Fruit fly (Drosophila melanogaster) whole organism, pupa: ENCODE results near the gene CG31075.

ENCODE experiments used
- CG10348 ChIP-seq: fragments of 200-800 bp; sonication (Bioruptor generic); IDR thresholded peaks from 2 replicates; pipeline ENCODE4 v1.3.6; 2022; ENCODE audit warnings: missing biosample characterization, missing genetic modification characterization
- CG12605 ChIP-seq: fragments of 200-800 bp; sonication (Bioruptor generic); IDR thresholded peaks from 2 replicates; pipeline ENCODE4 v1.3.6; 2022; ENCODE audit warnings: missing biosample characterization, missing genetic modification characterization
- CG13204 ChIP-seq: fragments of 200-800 bp; sonication (Bioruptor generic); optimal IDR thresholded peaks from 2 replicates; lab custom pipeline; 2018; ENCODE audit warnings: missing biosample characterization, mild to moderate bottlenecking, missing genetic modification characterization, moderate library complexity
- CG32121 ChIP-seq: fragments of 200-800 bp; sonication (Bioruptor generic); IDR thresholded peaks from 2 replicates; pipeline ENCODE4 v1.3.6; 2022; ENCODE audit warnings: missing biosample characterization, missing genetic modification characterization
- CG8159 ChIP-seq: fragments of 200-800 bp; sonication (Bioruptor generic); optimal IDR thresholded peaks from 3 replicates; lab custom pipeline; 2018; ENCODE audit warnings: missing biosample characterization, mild to moderate bottlenecking, missing genetic modification characterization, moderate library complexity
- CG8301 ChIP-seq: fragments of 200-800 bp; sonication (Bioruptor generic); optimal IDR thresholded peaks from 2 replicates; lab custom pipeline; 2018; ENCODE audit warnings: missing biosample characterization, mild to moderate bottlenecking, missing genetic modification characterization
- CG9948 ChIP-seq: fragments of 200-800 bp; sonication (Bioruptor generic); optimal IDR thresholded peaks from 2 replicates; lab custom pipeline; 2018; ENCODE audit warnings: missing biosample characterization, mild to moderate bottlenecking, missing genetic modification characterization, moderate library complexity
- D1 ChIP-seq: fragments of 200-800 bp; sonication (Bioruptor generic); optimal IDR thresholded peaks from 2 replicates; lab custom pipeline; 2018; ENCODE audit warnings: missing biosample characterization, mild to moderate bottlenecking, missing genetic modification characterization, moderate library complexity
- EcR ChIP-seq: fragments of 200-800 bp; sonication (Bioruptor generic); optimal IDR thresholded peaks from 3 replicates; lab custom pipeline; 2019; ENCODE audit warnings: missing biosample characterization, missing genetic modification characterization, mild to moderate bottlenecking, moderate library complexity, missing genetic modification reagents
- Pif1A ChIP-seq: fragments of 200-800 bp; sonication (Bioruptor generic); optimal IDR thresholded peaks from 3 replicates; lab custom pipeline; 2016; ENCODE audit warnings: missing biosample characterization, missing genetic modification characterization
- Pif1B ChIP-seq: fragments of 200-800 bp; sonication (Bioruptor generic); optimal IDR thresholded peaks from 3 replicates; lab custom pipeline; 2016; ENCODE audit warnings: missing biosample characterization, missing genetic modification characterization
- Snoo ChIP-seq: fragments of 200-800 bp; sonication (Bioruptor generic); optimal IDR thresholded peaks from 3 replicates; lab custom pipeline; 2017; ENCODE audit warnings: missing biosample characterization, mild to moderate bottlenecking, missing genetic modification characterization, inconsistent platforms
- rn ChIP-seq: fragments of 200-800 bp; sonication (Bioruptor generic); IDR thresholded peaks from 2 replicates; pipeline ENCODE4 v1.3.6; 2022; ENCODE audit warnings: missing biosample characterization, missing genetic modification characterization

DNA sequence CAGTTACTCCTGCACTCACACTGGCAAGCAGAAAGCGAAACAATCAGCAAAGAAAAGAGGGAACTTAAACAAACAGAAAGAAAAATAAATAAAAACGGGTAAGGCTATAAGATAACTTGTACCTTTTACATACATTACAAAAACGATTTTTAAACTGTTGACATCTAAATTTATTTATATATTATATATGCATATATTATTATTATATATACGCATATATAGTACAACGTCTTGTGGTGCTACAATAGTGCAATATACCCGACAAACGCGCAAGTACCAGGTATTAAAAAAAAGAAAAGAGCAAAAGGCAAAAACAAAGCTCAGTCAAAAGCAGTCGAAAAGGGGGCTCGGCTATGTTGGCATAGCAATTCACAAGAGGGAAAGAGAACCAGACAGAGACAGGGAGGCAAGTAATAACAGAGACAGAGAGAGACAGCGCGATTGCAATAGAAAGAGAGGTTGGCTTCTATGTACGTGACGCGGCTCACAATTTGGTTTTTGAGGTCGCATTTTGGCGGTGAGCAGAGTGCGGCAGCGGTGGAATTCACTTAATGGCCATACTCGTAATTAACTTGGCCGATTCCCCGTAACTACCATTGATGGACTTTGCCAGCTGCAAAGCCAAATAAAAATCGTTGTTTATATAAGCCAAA, 34.2 kb downstream of the CG31075 start:
- TF ChIP-seq CG8301 (tag; lab: Kevin White, UChicago) = peak; percentile 86
- peak; percentile 88 for TF ChIP-seq Pif1A (GFP tag; lab: Kevin White, UChicago)
- TF ChIP-seq CG10348 (GFP tag; lab: Robert Waterston, UW) = peak; percentile 71
- TF ChIP-seq CG9948 (tag; lab: Kevin White, UChicago) = peak; percentile 96
- TF ChIP-seq Snoo (tag; lab: Kevin White, UChicago) = peak; percentile 93
- TF ChIP-seq CG8159 (tag; lab: Kevin White, UChicago) = peak; percentile 96
- peak; percentile 86 for TF ChIP-seq EcR (GFP tag; lab: Kevin White, UChicago)
- peak; percentile 85 for TF ChIP-seq CG13204 (GFP tag; lab: Kevin White, UChicago)
- peak; percentile 92 for TF ChIP-seq Pif1B (GFP tag; lab: Kevin White, UChicago)
- TF ChIP-seq CG12605 (GFP tag; lab: Robert Waterston, UW) = peak; percentile 95
- TF ChIP-seq rn = peak; percentile 95
- TF ChIP-seq D1 (tag; lab: Kevin White, UChicago) = peak; percentile 94
- TF ChIP-seq CG32121 (GFP tag; lab: Robert Waterston, UW) = peak; percentile 94
